Fruit fly (Drosophila melanogaster) whole organism, embryonic: Measurements from ENCODE around the gene CG32712.

Source experiments
- Abd-B ChIP-seq: fragments of 200-800 bp; sonication (Bioruptor generic); optimal IDR thresholded peaks from 2 replicates; lab custom pipeline; 2018; ENCODE audit warnings: missing biosample characterization, mild to moderate bottlenecking, missing genetic modification characterization, moderate library complexity
- Awh ChIP-seq: fragments of 200-800 bp; sonication (Bioruptor generic); IDR thresholded peaks from 2 replicates; pipeline ENCODE4, ENCODE4 v1.3.6; 2022; ENCODE audit warnings: missing biosample characterization, missing genetic modification characterization
- CG10366 ChIP-seq: fragments of 200-800 bp; sonication (Bioruptor generic); IDR thresholded peaks from 2 replicates; pipeline ENCODE4 v1.3.6; 2022; ENCODE audit warnings: missing biosample characterization, missing genetic modification characterization
- CG11085 ChIP-seq: fragments of 200-800 bp; sonication (Bioruptor generic); IDR thresholded peaks from 2 replicates; pipeline ENCODE4 v1.3.6; 2022; ENCODE audit warnings: missing biosample characterization, missing genetic modification characterization
- CG11560 ChIP-seq: fragments of 200-800 bp; sonication (Bioruptor generic); IDR thresholded peaks from 3 replicates; pipeline ENCODE4 v1.3.6; 2022; ENCODE audit warnings: missing biosample characterization, missing genetic modification characterization
- CG14710 ChIP-seq: fragments of 200-800 bp; sonication (Bioruptor generic); optimal IDR thresholded peaks from 3 replicates; lab custom pipeline; 2019; ENCODE audit warnings: missing biosample characterization, mild to moderate bottlenecking, missing genetic modification characterization, moderate library complexity
- CG15011 ChIP-seq: fragments of 200-800 bp; sonication (Bioruptor generic); optimal IDR thresholded peaks from 3 replicates; lab custom pipeline; 2018; ENCODE audit warnings: missing biosample characterization, mild to moderate bottlenecking, missing genetic modification characterization
- CG15479 ChIP-seq: fragments of 200-800 bp; sonication (Bioruptor generic); optimal IDR thresholded peaks from 3 replicates; lab custom pipeline; 2019; ENCODE audit warnings: missing biosample characterization, mild to moderate bottlenecking, missing genetic modification characterization, moderate library complexity
- CG1603 ChIP-seq: fragments of 200-800 bp; sonication (Bioruptor generic); optimal IDR thresholded peaks from 2 replicates; lab custom pipeline; 2019; ENCODE audit warnings: missing biosample characterization, mild to moderate bottlenecking, missing genetic modification characterization, moderate library complexity
- CG18011 ChIP-seq: fragments of 200-800 bp; sonication (Bioruptor generic); optimal IDR thresholded peaks from 2 replicates; lab custom pipeline; 2017; ENCODE audit warnings: missing biosample characterization, missing genetic modification characterization, mild to moderate bottlenecking, moderate library complexity, missing genotype
- CG18476 ChIP-seq: fragments of 200-800 bp; sonication (Bioruptor generic); optimal IDR thresholded peaks from 2 replicates; lab custom pipeline; 2016; ENCODE audit warnings: missing biosample characterization, mild to moderate bottlenecking, missing genetic modification characterization
- CG30403 ChIP-seq: fragments of 200-800 bp; sonication (Bioruptor generic); optimal IDR thresholded peaks from 3 replicates; lab custom pipeline; 2016; ENCODE audit warnings: missing biosample characterization, missing genetic modification characterization
- CG4730 ChIP-seq: fragments of 200-800 bp; sonication (Bioruptor generic); IDR thresholded peaks from 2 replicates; pipeline ENCODE4 v1.3.6; 2022; ENCODE audit warnings: missing biosample characterization, missing genetic modification characterization
- CG8924 ChIP-seq: fragments of 200-800 bp; optimal IDR thresholded peaks from 3 replicates; lab custom pipeline; 2019; ENCODE audit warnings: missing biosample characterization, mild to moderate bottlenecking, missing genetic modification characterization, moderate library complexity
- CG9797 ChIP-seq: fragments of 200-800 bp; sonication (Bioruptor generic); optimal IDR thresholded peaks from 3 replicates; lab custom pipeline; 2018; ENCODE audit warnings: missing biosample characterization, mild to moderate bottlenecking, missing genetic modification characterization
- CkIIα-i1 ChIP-seq: fragments of 200-800 bp; sonication (Bioruptor generic); IDR thresholded peaks from 2 replicates; pipeline ENCODE4 v1.3.6; 2022; ENCODE audit warnings: missing biosample characterization, missing genetic modification characterization
- D19A ChIP-seq: fragments of 200-800 bp; optimal IDR thresholded peaks from 3 replicates; lab custom pipeline; 2019; ENCODE audit warnings: missing biosample characterization, mild to moderate bottlenecking, missing genetic modification characterization, moderate library complexity
- Dad ChIP-seq: fragments of 200-800 bp; sonication (Bioruptor generic); optimal IDR thresholded peaks from 3 replicates; lab custom pipeline; 2016; ENCODE audit warnings: missing biosample characterization, missing genetic modification characterization
- Doc2 ChIP-seq: fragments of 200-800 bp; sonication (Bioruptor generic); IDR thresholded peaks from 2 replicates; pipeline ENCODE4 v1.3.6; 2022; ENCODE audit warnings: missing biosample characterization, missing genetic modification characterization
- Dp ChIP-seq: fragments of 200-800 bp; sonication (Bioruptor generic); optimal IDR thresholded peaks from 2 replicates; lab custom pipeline; 2018; ENCODE audit warnings: missing biosample characterization, mild to moderate bottlenecking, missing genetic modification characterization, moderate library complexity
- Dref ChIP-seq: fragments of 200-800 bp; sonication (Bioruptor generic); IDR thresholded peaks from 2 replicates; pipeline ENCODE4 v1.3.6; 2022; ENCODE audit warnings: missing biosample characterization, missing genetic modification characterization
- E2f1 ChIP-seq: fragments of 200-800 bp; sonication (Bioruptor generic); IDR thresholded peaks from 2 replicates; pipeline ENCODE4 v1.3.6; 2022; ENCODE audit warnings: missing biosample characterization, missing genetic modification characterization
- E2f2 ChIP-seq: fragments of 200-800 bp; sonication (Bioruptor generic); IDR thresholded peaks from 2 replicates; pipeline ENCODE4 v1.3.6; 2022; ENCODE audit warnings: missing biosample characterization, missing genetic modification characterization
- Jarid2 ChIP-seq: fragments of 200-800 bp; sonication (Bioruptor generic); optimal IDR thresholded peaks from 3 replicates; lab custom pipeline; 2017; ENCODE audit warnings: mild to moderate bottlenecking, missing biosample characterization, missing genetic modification reagents, missing genetic modification characterization
- MBD-R2 ChIP-seq: fragments of 200-800 bp; sonication (Bioruptor generic); IDR thresholded peaks from 2 replicates; pipeline ENCODE4 v1.3.6; 2022; ENCODE audit warnings: missing biosample characterization, missing genetic modification characterization
- MESR4 ChIP-seq: fragments of 200-800 bp; sonication (Bioruptor generic); optimal IDR thresholded peaks from 2 replicates; lab custom pipeline; 2018; ENCODE audit warnings: missing biosample characterization, mild to moderate bottlenecking, missing genetic modification characterization, moderate library complexity
- Med ChIP-seq: fragments of 200-800 bp; sonication (Bioruptor generic); peaks from one replicate; lab custom pipeline; 2016; ENCODE audit warnings: missing biosample characterization, missing genetic modification characterization, mild to moderate bottlenecking, inconsistent platforms, moderate library complexity
- Myb ChIP-seq: fragments of 200-800 bp; sonication (Bioruptor generic); optimal IDR thresholded peaks from 2 replicates; lab custom pipeline; 2016; ENCODE audit warnings: missing biosample characterization, missing genetic modification characterization
- Nf-YB ChIP-seq: fragments of 200-800 bp; sonication (Bioruptor generic); optimal IDR thresholded peaks from 3 replicates; lab custom pipeline; 2019; ENCODE audit warnings: missing biosample characterization, mild to moderate bottlenecking, missing genetic modification characterization, moderate library complexity
- Opbp ChIP-seq: fragments of 200-800 bp; sonication (Bioruptor generic); IDR thresholded peaks from 3 replicates; pipeline ENCODE4 v1.3.6; 2022; ENCODE audit warnings: missing biosample characterization, missing genetic modification characterization; ENCODE audit not compliant: partially characterized antibody
- Side ChIP-seq: fragments of 200-800 bp; sonication (Bioruptor generic); optimal IDR thresholded peaks from 2 replicates; lab custom pipeline; 2016; ENCODE audit warnings: missing biosample characterization, missing genetic modification characterization
- Sry-δ ChIP-seq: fragments of 200-800 bp; sonication (Bioruptor generic); optimal IDR thresholded peaks from 2 replicates; lab custom pipeline; 2016; ENCODE audit warnings: missing biosample characterization, missing genetic modification characterization
- Stat92E ChIP-seq, 3 experiments: fragments of >200 bp in 2 of 3; fragments of 200-800 bp in 1 of 3; sonication (Bioruptor generic) in 1 of 3; optimal IDR thresholded peaks; 2 replicates each; lab custom pipeline; 2017 to 2019; ENCODE audit warnings: missing biosample characterization in 3 of 3, missing genetic modification characterization in 3 of 3, mild to moderate bottlenecking in 1 of 3, moderate library complexity in 1 of 3
- Usf ChIP-seq: fragments of 200-800 bp; sonication (Bioruptor generic); optimal IDR thresholded peaks from 2 replicates; lab custom pipeline; 2017; ENCODE audit warnings: missing genotype, missing biosample characterization, missing genetic modification characterization
- ac ChIP-seq: fragments of 200-800 bp; sonication (Bioruptor generic); optimal IDR thresholded peaks from 3 replicates; lab custom pipeline; 2017; ENCODE audit warnings: missing biosample characterization, mild to moderate bottlenecking, missing genetic modification characterization
- ase ChIP-seq: fragments of 200-800 bp; sonication (Bioruptor generic); IDR thresholded peaks from 3 replicates; pipeline ENCODE4 v1.3.6; 2022; ENCODE audit warnings: missing biosample characterization, missing genetic modification characterization
- danr ChIP-seq: fragments of 200-800 bp; sonication (Bioruptor generic); IDR thresholded peaks from 2 replicates; pipeline ENCODE4 v1.3.6; 2022; ENCODE audit warnings: missing biosample characterization, missing genetic modification characterization
- exex ChIP-seq: fragments of 200-800 bp; sonication (Bioruptor generic); optimal IDR thresholded peaks from 4 replicates; lab custom pipeline; 2018; ENCODE audit warnings: missing biosample characterization, mild to moderate bottlenecking, missing genetic modification characterization, moderate library complexity
- gfzf ChIP-seq: fragments of 200-800 bp; sonication (Bioruptor generic); optimal IDR thresholded peaks from 2 replicates; lab custom pipeline; 2016; ENCODE audit warnings: missing biosample characterization, mild to moderate bottlenecking, missing genetic modification characterization, moderate library complexity
- gsb ChIP-seq: fragments of 200-800 bp; sonication (Bioruptor generic); IDR thresholded peaks from 2 replicates; pipeline ENCODE4 v1.3.6; 2022; ENCODE audit warnings: missing biosample characterization, missing genetic modification characterization
- hkb ChIP-seq, 2 experiments: fragments of 200-800 bp in 1 of 2; fragments of >200 bp in 1 of 2; sonication (Bioruptor generic) in 1 of 2; IDR thresholded peaks in 1 of 2; optimal IDR thresholded peaks in 1 of 2; 2 replicates each; pipeline versions ENCODE4 v1.3.6 to Lab custom; 2017 to 2022; ENCODE audit warnings: missing biosample characterization in 1 of 2, missing genetic modification characterization in 1 of 2
- peb ChIP-seq: fragments of 200-800 bp; sonication (Bioruptor generic); IDR thresholded peaks from 2 replicates; pipeline ENCODE4 v1.3.6; 2022; ENCODE audit warnings: missing biosample characterization, missing genetic modification characterization
- pho ChIP-seq: fragments of 200-800 bp; sonication (Bioruptor generic); optimal IDR thresholded peaks from 2 replicates; lab custom pipeline; 2016; ENCODE audit warnings: missing biosample characterization, missing genetic modification characterization
- pzg ChIP-seq: fragments of 200-800 bp; sonication (Bioruptor generic); optimal IDR thresholded peaks from 3 replicates; lab custom pipeline; 2018; ENCODE audit warnings: missing biosample characterization, mild to moderate bottlenecking, missing genetic modification characterization, moderate library complexity
- row ChIP-seq: fragments of 200-800 bp; sonication (Bioruptor generic); IDR thresholded peaks from 3 replicates; pipeline ENCODE4 v1.3.6; 2022; ENCODE audit warnings: missing biosample characterization, missing genetic modification characterization
- sens ChIP-seq: fragments of 200-800 bp; sonication (Bioruptor generic); peaks from one replicate; lab custom pipeline; 2016; ENCODE audit warnings: missing biosample characterization, missing genetic modification characterization
- sob ChIP-seq: fragments of 200-800 bp; sonication (Bioruptor generic); IDR thresholded peaks from 2 replicates; pipeline ENCODE4 v1.3.6; 2022; ENCODE audit warnings: missing biosample characterization, missing genetic modification characterization
- stwl ChIP-seq: fragments of 200-800 bp; sonication (Bioruptor generic); optimal IDR thresholded peaks from 3 replicates; lab custom pipeline; 2018; ENCODE audit warnings: missing biosample characterization, mild to moderate bottlenecking, missing genetic modification characterization, moderate library complexity
- sug ChIP-seq: fragments of 200-800 bp; optimal IDR thresholded peaks from 2 replicates; lab custom pipeline; 2019; ENCODE audit warnings: missing biosample characterization, mild to moderate bottlenecking, missing genetic modification characterization, moderate library complexity
- vvl ChIP-seq: fragments of 200-800 bp; sonication (Bioruptor generic); IDR thresholded peaks from 2 replicates; pipeline ENCODE4 v1.3.6; 2022; ENCODE audit warnings: missing biosample characterization, missing genetic modification characterization
- zfh1 ChIP-seq: fragments of 200-800 bp; sonication (Bioruptor generic); IDR thresholded peaks from 3 replicates; pipeline ENCODE4 v1.3.6; 2022; ENCODE audit warnings: missing biosample characterization, missing genetic modification characterization

The CG32712 gene

DNA sequence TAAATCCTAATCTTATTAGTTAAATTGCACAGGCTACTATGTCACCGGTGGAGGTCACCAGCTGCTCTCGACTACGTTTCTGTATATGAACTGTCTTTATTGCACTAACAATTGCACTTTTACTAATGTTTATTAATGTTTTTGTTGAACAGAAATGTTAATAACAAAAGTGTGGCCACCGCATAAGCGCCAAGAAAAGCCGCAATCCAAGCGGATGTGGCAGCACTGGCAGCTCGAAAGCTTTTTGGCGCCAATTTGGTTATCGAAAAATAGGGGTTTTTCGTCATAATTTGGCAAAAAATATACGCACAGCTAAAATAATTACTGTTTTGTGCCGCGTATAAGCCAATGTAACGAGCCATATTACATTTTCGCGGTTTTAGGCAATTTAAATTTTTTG, 8.6 kb upstream of the CG32712 start, which contains the start of gene CG12123:
Gene CG12123 (minus strand): TSS at position 188 of the 400 bp plus-strand sequence.
- TF ChIP-seq Dref (GFP tag; lab: Robert Waterston, UW) (peak; percentile 65), CkIIα-i1 (GFP tag; lab: Robert Waterston, UW) (no peak), CG15479 (no peak), CG11085 (GFP tag; lab: Robert Waterston, UW) (no peak), danr (GFP tag; lab: Robert Waterston, UW) (no peak), Abd-B (GFP tag; lab: Kevin White, UChicago) (no peak), sob (no peak), Myb (GFP tag; lab: Kevin White, UChicago) (peak; percentile 25), Awh (GFP tag; lab: Robert Waterston, UW) (no peak), E2f2 (GFP tag; lab: Robert Waterston, UW) (peak; percentile 85), ac (GFP tag; lab: Kevin White, UChicago) (no peak), zfh1 (no peak), pho (no peak), Doc2 (GFP tag; lab: Robert Waterston, UW) (no peak), hkb (optimal IDR thresholded peaks at IDR 0.05; lab: Kevin White, UChicago) (peak; percentile 21), hkb (GFP tag; IDR thresholded peaks at IDR 0.05; lab: Robert Waterston, UW) (no peak), vvl (GFP tag; lab: Robert Waterston, UW) (no peak), row (GFP tag; lab: Robert Waterston, UW) (0 out of 3 replicates have a peak, but pooled peaks have one; percentile 19), sug (tag; lab: Kevin White, UChicago) (no peak), peb (GFP tag; lab: Robert Waterston, UW) (no peak), CG1603 (tag; lab: Kevin White, UChicago) (peak; percentile 7), CG9797 (GFP tag; lab: Kevin White, UChicago) (peak; percentile 25), CG10366 (GFP tag; lab: Robert Waterston, UW) (no peak), gsb (no peak), Usf (GFP tag; lab: Kevin White, UChicago) (no peak), Jarid2 (GFP tag; lab: Kevin White, UChicago) (no peak), CG30403 (GFP tag; lab: Kevin White, UChicago) (no peak), sens (peak; percentile 21), pzg (peak; percentile 72), Dp (peak; percentile 82), Nf-YB (GFP tag; lab: Kevin White, UChicago) (no peak), Stat92E (GFP tag; optimal IDR thresholded peaks at IDR 0.05; lab: Kevin White, UChicago) (peak in 1 of 3 experiments; percentile 3), CG11560 (tag; lab: Robert Waterston, UW) (no peak), Side (no peak), stwl (tag; lab: Kevin White, UChicago) (peak; percentile 5), Dad (GFP tag; lab: Kevin White, UChicago) (no peak), CG18476 (GFP tag; lab: Kevin White, UChicago) (no peak), D19A (tag; lab: Kevin White, UChicago) (no peak), exex (no peak), CG14710 (peak; percentile 95), gfzf (GFP tag; lab: Kevin White, UChicago) (peak; percentile 76), CG4730 (GFP tag; lab: Robert Waterston, UW) (no peak), CG15011 (GFP tag; lab: Kevin White, UChicago) (no peak), Med (GFP tag; lab: Kevin White, UChicago) (peak; percentile 24), MESR4 (GFP tag; lab: Kevin White, UChicago) (peak; percentile 7), CG8924 (tag; lab: Kevin White, UChicago) (peak; percentile 55), E2f1 (GFP tag; lab: Robert Waterston, UW) (0 out of 2 replicates have a peak, but pooled peaks have one; percentile 16), MBD-R2 (GFP tag; lab: Robert Waterston, UW) (peak; percentile 61), Sry-δ (GFP tag; lab: Kevin White, UChicago) (peak; percentile 7), Opbp (GFP tag; lab: Robert Waterston, UW) (no peak), CG18011 (no peak), ase (GFP tag; lab: Robert Waterston, UW) (no peak)
